Worm (Caenorhabditis elegans) whole organism, L3 larva: Measurements from ENCODE around the gene C49H3.4.

ENCODE experiments used
- sea-2 ChIP-seq: fragments of 150-350 bp; sonication (generic microtip); optimal IDR thresholded peaks from 4 replicates; lab custom pipeline; 2014; ENCODE audit warnings: missing biosample characterization, missing genetic modification reagents, missing genetic modification characterization
- unc-62 ChIP-seq: fragments of 150-350 bp; sonication (generic microtip); optimal IDR thresholded peaks from 4 replicates; lab custom pipeline; 2014; ENCODE audit warnings: missing biosample characterization, missing genetic modification reagents, missing genetic modification characterization

ce11 chrIV:7881166-7881565 is 33.9 kb upstream of the C49H3.4 start:
- TF ChIP-seq unc-62 (no peak), sea-2 (GFP tag; lab: Kevin White, UChicago) (no peak)
